Fruit fly (Drosophila melanogaster) whole organism, embryonic: Measurements from ENCODE around the gene CG12106.

Source experiments
- B-H2 ChIP-seq: fragments of 200-800 bp; sonication (Bioruptor generic); optimal IDR thresholded peaks from 2 replicates; lab custom pipeline; 2018; ENCODE audit warnings: missing biosample characterization, mild to moderate bottlenecking, missing genetic modification characterization
- CG10209 ChIP-seq: fragments of 200-800 bp; sonication (Bioruptor generic); optimal IDR thresholded peaks from 3 replicates; lab custom pipeline; 2017; ENCODE audit warnings: missing biosample characterization, mild to moderate bottlenecking, missing genetic modification characterization, missing genetic modification reagents
- CG11085 ChIP-seq: fragments of 200-800 bp; sonication (Bioruptor generic); IDR thresholded peaks from 2 replicates; pipeline ENCODE4 v1.3.6; 2022; ENCODE audit warnings: missing biosample characterization, missing genetic modification characterization
- CG11456 ChIP-seq: fragments of 200-800 bp; sonication (Bioruptor generic); IDR thresholded peaks from 3 replicates; pipeline ENCODE4 v1.3.6; 2022; ENCODE audit warnings: missing biosample characterization, missing genetic modification characterization
- CG13424 ChIP-seq: fragments of 200-800 bp; sonication (Bioruptor generic); optimal IDR thresholded peaks from 2 replicates; lab custom pipeline; 2019; ENCODE audit warnings: missing biosample characterization, mild to moderate bottlenecking, missing genetic modification characterization, moderate library complexity
- CG13624 ChIP-seq: fragments of 200-800 bp; sonication (Bioruptor generic); optimal IDR thresholded peaks from 2 replicates; lab custom pipeline; 2016; ENCODE audit warnings: missing biosample characterization, missing genetic modification characterization
- CG15073 ChIP-seq: fragments of 200-800 bp; sonication (Bioruptor generic); optimal IDR thresholded peaks from 2 replicates; lab custom pipeline; 2016; ENCODE audit warnings: missing biosample characterization, missing genetic modification characterization
- CG15479 ChIP-seq: fragments of 200-800 bp; sonication (Bioruptor generic); optimal IDR thresholded peaks from 3 replicates; lab custom pipeline; 2019; ENCODE audit warnings: missing biosample characterization, mild to moderate bottlenecking, missing genetic modification characterization, moderate library complexity
- CG18619 ChIP-seq: fragments of 200-800 bp; sonication (Bioruptor generic); optimal IDR thresholded peaks from 3 replicates; lab custom pipeline; 2017; ENCODE audit warnings: missing biosample characterization, mild to moderate bottlenecking, missing genetic modification characterization
- CG3065 ChIP-seq: fragments of 200-800 bp; sonication (Bioruptor generic); optimal IDR thresholded peaks from 2 replicates; lab custom pipeline; 2016; ENCODE audit warnings: missing biosample characterization, missing genetic modification characterization
- CG3407 ChIP-seq: fragments of 200-800 bp; sonication (Bioruptor generic); optimal IDR thresholded peaks from 2 replicates; lab custom pipeline; 2018; ENCODE audit warnings: missing biosample characterization, mild to moderate bottlenecking, missing genetic modification characterization
- CG3995 ChIP-seq: fragments of 200-800 bp; sonication (Bioruptor generic); optimal IDR thresholded peaks from 3 replicates; lab custom pipeline; 2016; ENCODE audit warnings: missing biosample characterization, missing genetic modification characterization
- CG4404 ChIP-seq: fragments of 200-800 bp; sonication (Bioruptor generic); IDR thresholded peaks from 2 replicates; pipeline ENCODE4 v1.3.6; 2022; ENCODE audit warnings: missing biosample characterization, missing genetic modification characterization
- CG4854 ChIP-seq: fragments of 200-800 bp; sonication (Bioruptor generic); optimal IDR thresholded peaks from 2 replicates; lab custom pipeline; 2016; ENCODE audit warnings: missing biosample characterization, missing genetic modification characterization, inconsistent platforms
- CG5953 ChIP-seq: fragments of 200-800 bp; sonication (Bioruptor generic); IDR thresholded peaks from 2 replicates; pipeline ENCODE4 v1.3.6; 2022; ENCODE audit warnings: missing biosample characterization, missing genetic modification characterization
- CG7556 ChIP-seq: fragments of 200-800 bp; sonication (Bioruptor generic); optimal IDR thresholded peaks from 2 replicates; lab custom pipeline; 2017; ENCODE audit warnings: missing biosample characterization, mild to moderate bottlenecking, missing genetic modification characterization
- CG8281 ChIP-seq: fragments of 200-800 bp; sonication (Bioruptor generic); optimal IDR thresholded peaks from 2 replicates; lab custom pipeline; 2018; ENCODE audit warnings: missing biosample characterization, mild to moderate bottlenecking, missing genetic modification characterization, moderate library complexity
- CG8359 ChIP-seq: fragments of 200-800 bp; sonication (Bioruptor generic); optimal IDR thresholded peaks from 2 replicates; lab custom pipeline; 2017; ENCODE audit warnings: missing biosample characterization, mild to moderate bottlenecking, missing genetic modification characterization, borderline replicate concordance
- CG8478 ChIP-seq: fragments of >200 bp; optimal IDR thresholded peaks from 2 replicates; lab custom pipeline; 2018
- CG9437 ChIP-seq: fragments of 200-800 bp; sonication (Bioruptor generic); optimal IDR thresholded peaks from 2 replicates; lab custom pipeline; 2018; ENCODE audit warnings: missing biosample characterization, mild to moderate bottlenecking, missing genetic modification characterization
- CG9817 ChIP-seq: fragments of 200-800 bp; sonication (Bioruptor generic); optimal IDR thresholded peaks from 2 replicates; lab custom pipeline; 2018; ENCODE audit warnings: missing biosample characterization, mild to moderate bottlenecking, missing genetic modification characterization, moderate library complexity
- Doc2 ChIP-seq: fragments of 200-800 bp; sonication (Bioruptor generic); IDR thresholded peaks from 2 replicates; pipeline ENCODE4 v1.3.6; 2022; ENCODE audit warnings: missing biosample characterization, missing genetic modification characterization
- Dref ChIP-seq: fragments of 200-800 bp; sonication (Bioruptor generic); IDR thresholded peaks from 2 replicates; pipeline ENCODE4 v1.3.6; 2022; ENCODE audit warnings: missing biosample characterization, missing genetic modification characterization
- Elba2 ChIP-seq: fragments of 200-800 bp; sonication (Bioruptor generic); optimal IDR thresholded peaks from 3 replicates; lab custom pipeline; 2016; ENCODE audit warnings: missing biosample characterization, missing genetic modification characterization
- H15 ChIP-seq: fragments of 200-800 bp; sonication (Bioruptor generic); IDR thresholded peaks from 3 replicates; pipeline ENCODE4 v1.3.6; 2022; ENCODE audit warnings: missing biosample characterization, missing genetic modification characterization
- HLHmδ ChIP-seq: fragments of 200-800 bp; sonication (Bioruptor generic); optimal IDR thresholded peaks from 2 replicates; lab custom pipeline; 2018; ENCODE audit warnings: missing biosample characterization, mild to moderate bottlenecking, missing genetic modification characterization, moderate library complexity
- Lhr ChIP-seq: fragments of 200-800 bp; sonication (Bioruptor generic); optimal IDR thresholded peaks from 3 replicates; lab custom pipeline; 2017; ENCODE audit warnings: mild to moderate bottlenecking, missing biosample characterization, missing genetic modification reagents, missing genetic modification characterization
- Lpt ChIP-seq: fragments of >200 bp; optimal IDR thresholded peaks from 2 replicates; lab custom pipeline; 2018; ENCODE audit warnings: missing biosample characterization, missing genetic modification characterization
- Meics ChIP-seq: fragments of 200-800 bp; sonication (Bioruptor generic); optimal IDR thresholded peaks from 2 replicates; lab custom pipeline; 2017; ENCODE audit warnings: missing biosample characterization, mild to moderate bottlenecking, missing genetic modification characterization
- Nf-YB ChIP-seq: fragments of 200-800 bp; sonication (Bioruptor generic); optimal IDR thresholded peaks from 3 replicates; lab custom pipeline; 2019; ENCODE audit warnings: missing biosample characterization, mild to moderate bottlenecking, missing genetic modification characterization, moderate library complexity
- Optix ChIP-seq: fragments of 200-800 bp; sonication (Bioruptor generic); IDR thresholded peaks from 3 replicates; pipeline ENCODE4 v1.3.6; 2022; ENCODE audit warnings: missing biosample characterization, missing genetic modification characterization
- Pdp1 ChIP-seq, 2 experiments: fragments of 200-800 bp; sonication (Bioruptor generic); optimal IDR thresholded peaks; 3 replicates each; lab custom pipeline; 2016; ENCODE audit warnings: missing biosample characterization in 2 of 2, missing genetic modification characterization in 2 of 2, mild to moderate bottlenecking in 1 of 2, moderate library complexity in 1 of 2
- Scr ChIP-seq: fragments of 200-800 bp; sonication (Bioruptor generic); IDR thresholded peaks from 2 replicates; pipeline ENCODE4 v1.3.6; 2022; ENCODE audit warnings: missing biosample characterization, missing genetic modification characterization; ENCODE audit not compliant: partially characterized antibody
- Six4 ChIP-seq: fragments of 200-800 bp; sonication (Bioruptor generic); optimal IDR thresholded peaks from 2 replicates; lab custom pipeline; 2016; ENCODE audit warnings: missing biosample characterization, missing genetic modification characterization
- Trl ChIP-seq, 3 experiments: fragments of >200 bp in 2 of 3; fragments of 200-800 bp in 1 of 3; sonication (Bioruptor generic) in 1 of 3; optimal IDR thresholded peaks; 2 replicates in 1 of 3; 3 replicates in 2 of 3; lab custom pipeline; 2016 to 2017; ENCODE audit warnings: missing biosample characterization in 1 of 3, missing genetic modification characterization in 1 of 3
- Xbp1 ChIP-seq: fragments of 200-800 bp; sonication (Bioruptor generic); optimal IDR thresholded peaks from 3 replicates; lab custom pipeline; 2016; ENCODE audit warnings: missing biosample characterization, mild to moderate bottlenecking, missing genetic modification characterization
- YL-1 ChIP-seq: fragments of 200-800 bp; sonication (Bioruptor generic); optimal IDR thresholded peaks from 3 replicates; lab custom pipeline; 2017; ENCODE audit warnings: missing biosample characterization, mild to moderate bottlenecking, missing genetic modification characterization
- bbx ChIP-seq: fragments of 200-800 bp; sonication (Bioruptor generic); IDR thresholded peaks from 2 replicates; pipeline ENCODE4 v1.3.6; 2022; ENCODE audit warnings: missing biosample characterization, missing genetic modification characterization; ENCODE audit not compliant: partially characterized antibody
- bigmax ChIP-seq: fragments of 200-800 bp; sonication (Bioruptor generic); optimal IDR thresholded peaks from 2 replicates; lab custom pipeline; 2018; ENCODE audit warnings: missing biosample characterization, mild to moderate bottlenecking, missing genetic modification characterization
- chm ChIP-seq: fragments of 200-800 bp; sonication (Bioruptor generic); IDR thresholded peaks from 2 replicates; pipeline ENCODE4 v1.3.6; 2022; ENCODE audit warnings: missing biosample characterization, missing genetic modification characterization
- chn ChIP-seq: fragments of 200-800 bp; sonication (Bioruptor generic); optimal IDR thresholded peaks from 2 replicates; lab custom pipeline; 2016; ENCODE audit warnings: missing biosample characterization, missing genetic modification characterization
- dm ChIP-seq: fragments of 200-800 bp; sonication (Bioruptor generic); optimal IDR thresholded peaks from 3 replicates; lab custom pipeline; 2016; ENCODE audit warnings: missing biosample characterization, missing genetic modification characterization
- en ChIP-seq: fragments of 200-800 bp; sonication (Bioruptor generic); optimal IDR thresholded peaks from 2 replicates; lab custom pipeline; 2016; ENCODE audit warnings: missing biosample characterization, missing genetic modification characterization
- ewg ChIP-seq: fragments of 200-800 bp; sonication (Bioruptor generic); optimal IDR thresholded peaks from 3 replicates; lab custom pipeline; 2017; ENCODE audit warnings: mild to moderate bottlenecking, missing biosample characterization, missing genetic modification reagents, missing genetic modification characterization
- hkb ChIP-seq, 2 experiments: fragments of 200-800 bp in 1 of 2; fragments of >200 bp in 1 of 2; sonication (Bioruptor generic) in 1 of 2; IDR thresholded peaks in 1 of 2; optimal IDR thresholded peaks in 1 of 2; 2 replicates each; pipeline versions ENCODE4 v1.3.6 to Lab custom; 2017 to 2022; ENCODE audit warnings: missing biosample characterization in 1 of 2, missing genetic modification characterization in 1 of 2
- inv ChIP-seq: fragments of 200-800 bp; sonication (Bioruptor generic); IDR thresholded peaks from 2 replicates; pipeline ENCODE4 v1.3.6; 2022; ENCODE audit warnings: missing biosample characterization, missing genetic modification characterization; ENCODE audit not compliant: partially characterized antibody
- peb ChIP-seq: fragments of 200-800 bp; sonication (Bioruptor generic); IDR thresholded peaks from 2 replicates; pipeline ENCODE4 v1.3.6; 2022; ENCODE audit warnings: missing biosample characterization, missing genetic modification characterization
- sd ChIP-seq: fragments of 200-800 bp; sonication (Bioruptor generic); optimal IDR thresholded peaks from 3 replicates; lab custom pipeline; 2018; ENCODE audit warnings: missing biosample characterization, mild to moderate bottlenecking, missing genetic modification characterization, moderate library complexity
- sens-2 ChIP-seq: fragments of 200-800 bp; sonication (Bioruptor generic); IDR thresholded peaks from 2 replicates; pipeline ENCODE4 v1.3.6; 2022; ENCODE audit warnings: missing biosample characterization, missing genetic modification characterization
- ttk ChIP-seq: fragments of 200-800 bp; sonication (Bioruptor generic); IDR thresholded peaks from 2 replicates; pipeline ENCODE4 v2.1.2; 2022; ENCODE audit warnings: missing biosample characterization, missing genetic modification characterization
- vvl ChIP-seq: fragments of 200-800 bp; sonication (Bioruptor generic); IDR thresholded peaks from 2 replicates; pipeline ENCODE4 v1.3.6; 2022; ENCODE audit warnings: missing biosample characterization, missing genetic modification characterization

CG12106 gene

DNA sequence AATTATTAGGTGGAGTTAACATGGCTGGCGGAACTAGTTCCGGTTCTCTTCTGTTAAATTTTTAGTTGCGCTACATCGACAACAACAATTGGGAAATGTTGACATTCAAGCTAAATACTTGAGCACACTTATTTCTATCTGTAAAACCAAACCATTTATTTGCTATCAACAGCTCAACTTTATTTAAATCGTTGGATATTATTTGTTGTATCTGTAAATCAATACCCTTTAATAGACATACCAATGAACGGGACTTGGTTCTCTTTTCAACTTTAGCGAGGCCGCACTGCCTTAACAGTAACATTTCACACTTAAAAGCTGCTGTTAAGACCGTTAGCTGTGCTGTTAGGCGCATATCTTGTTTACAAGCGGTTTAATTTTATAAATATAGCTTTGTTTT lies at the start of gene CG12106 (continued):
- TF ChIP-seq CG7556 (GFP tag; lab: Kevin White, UChicago), result no peak
- no peak for TF ChIP-seq hkb (optimal IDR thresholded peaks at IDR 0.05; lab: Kevin White, UChicago)
- TF ChIP-seq hkb (GFP tag; IDR thresholded peaks at IDR 0.05; lab: Robert Waterston, UW), result peak; percentile 53
- TF ChIP-seq CG3065, result no peak
- peak; percentile 67 for TF ChIP-seq CG13424 (tag; lab: Kevin White, UChicago)
- no peak for TF ChIP-seq inv
- peak; percentile 46 for TF ChIP-seq Meics (GFP tag; lab: Kevin White, UChicago)
- TF ChIP-seq Nf-YB (GFP tag; lab: Kevin White, UChicago), result no peak
- no peak for TF ChIP-seq chm (GFP tag; lab: Robert Waterston, UW)
- no peak for TF ChIP-seq CG15073
- TF ChIP-seq CG4854 (GFP tag; lab: Kevin White, UChicago), result peak; percentile 8
- no peak for TF ChIP-seq peb (GFP tag; lab: Robert Waterston, UW)
- peak; percentile 0 for TF ChIP-seq CG3995 (GFP tag; lab: Kevin White, UChicago)
- no peak for TF ChIP-seq bigmax
- no peak for TF ChIP-seq bbx
- peak; percentile 49 for TF ChIP-seq Xbp1 (GFP tag; lab: Kevin White, UChicago)
- no peak for TF ChIP-seq dm
- no peak for TF ChIP-seq H15 (GFP tag; lab: Robert Waterston, UW)
- TF ChIP-seq CG8281, result no peak
- TF ChIP-seq Dref, result no peak
- no peak for TF ChIP-seq Lpt (GFP tag; lab: Kevin White, UChicago)
- no peak for TF ChIP-seq CG11085 (GFP tag; lab: Robert Waterston, UW)
- TF ChIP-seq CG8359 (GFP tag; lab: Kevin White, UChicago), result no peak
- TF ChIP-seq CG13624, result peak; percentile 6
- no peak for TF ChIP-seq Trl (optimal IDR thresholded peaks at IDR 0.05; lab: Kevin White, UChicago)
- peak; percentile 39 for TF ChIP-seq Trl (GFP tag; optimal IDR thresholded peaks at IDR 0.05; lab: Kevin White, UChicago)
- no peak for TF ChIP-seq HLHmδ
- TF ChIP-seq CG4404 (GFP tag; lab: Robert Waterston, UW), result peak; percentile 31; the same call in 1 of the 2 replicates
- no peak for TF ChIP-seq CG3407 (GFP tag; lab: Kevin White, UChicago)
- no peak for TF ChIP-seq en (GFP tag; lab: Kevin White, UChicago)
- peak; percentile 40 for TF ChIP-seq CG9817 (tag; lab: Kevin White, UChicago)
- TF ChIP-seq Doc2, result no peak
- no peak for TF ChIP-seq CG9437 (GFP tag; lab: Kevin White, UChicago)
- no peak for TF ChIP-seq ewg
- TF ChIP-seq Scr (GFP tag; lab: Robert Waterston, UW), result no peak
- no peak for TF ChIP-seq Six4 (GFP tag; lab: Kevin White, UChicago)
- TF ChIP-seq CG11456 (GFP tag; lab: Robert Waterston, UW), result no peak
- no peak for TF ChIP-seq sd (tag; lab: Kevin White, UChicago)
- peak; percentile 29 for TF ChIP-seq CG15479 (GFP tag; lab: Kevin White, UChicago)
- TF ChIP-seq CG5953, result no peak
- TF ChIP-seq Optix (GFP tag; lab: Robert Waterston, UW), result no peak
- TF ChIP-seq CG10209 (GFP tag; lab: Kevin White, UChicago), result peak; percentile 12
- no peak for TF ChIP-seq sens-2 (GFP tag; lab: Robert Waterston, UW)
- TF ChIP-seq Lhr, result no peak
- TF ChIP-seq CG8478, result no peak
- no peak for TF ChIP-seq YL-1 (GFP tag; lab: Kevin White, UChicago)
- TF ChIP-seq ttk (GFP tag; lab: Robert Waterston, UW), result no peak
- no peak; the same call in 1 of the 2 replicates for TF ChIP-seq vvl
- peak; percentile 19 for TF ChIP-seq chn (GFP tag; lab: Kevin White, UChicago)
- peak; percentile 33 for TF ChIP-seq CG18619 (GFP tag; lab: Kevin White, UChicago)
- TF ChIP-seq Pdp1 (GFP tag; optimal IDR thresholded peaks at IDR 0.05; lab: Kevin White, UChicago), result peak in 1 of 2 experiments; percentile 20
- TF ChIP-seq Elba2 (GFP tag; lab: Kevin White, UChicago), result no peak
- TF ChIP-seq B-H2, result peak; percentile 28
